Fruit fly (Drosophila melanogaster) whole organism, embryonic: ENCODE results near the gene sinu.
A peak's percentile ranks its signal among the peaks of the same experiment; 100 is the strongest.

ENCODE experiments used
- Atf-2 ChIP-seq: fragments of 200-800 bp; sonication (Bioruptor generic); optimal IDR thresholded peaks from 2 replicates; lab custom pipeline; 2016; ENCODE audit warnings: missing biosample characterization, missing genetic modification characterization
- Atf6 ChIP-seq: fragments of 200-800 bp; sonication (Bioruptor generic); IDR thresholded peaks from 2 replicates; pipeline ENCODE4 v1.3.6; 2022; ENCODE audit warnings: missing biosample characterization, missing genetic modification characterization
- CG10147 ChIP-seq: fragments of 200-800 bp; sonication (Bioruptor generic); optimal IDR thresholded peaks from 2 replicates; lab custom pipeline; 2019; ENCODE audit warnings: missing biosample characterization, mild to moderate bottlenecking, missing genetic modification characterization, moderate library complexity
- CG10267 ChIP-seq: fragments of 200-800 bp; sonication (Bioruptor generic); optimal IDR thresholded peaks from 2 replicates; lab custom pipeline; 2018; ENCODE audit warnings: missing biosample characterization, mild to moderate bottlenecking, missing genetic modification characterization, moderate library complexity
- CG11456 ChIP-seq: fragments of 200-800 bp; sonication (Bioruptor generic); IDR thresholded peaks from 3 replicates; pipeline ENCODE4 v1.3.6; 2022; ENCODE audit warnings: missing biosample characterization, missing genetic modification characterization
- CG13624 ChIP-seq: fragments of 200-800 bp; sonication (Bioruptor generic); optimal IDR thresholded peaks from 2 replicates; lab custom pipeline; 2016; ENCODE audit warnings: missing biosample characterization, missing genetic modification characterization
- CG14441 ChIP-seq: fragments of 200-800 bp; sonication (Bioruptor generic); IDR thresholded peaks from 2 replicates; pipeline ENCODE4 v1.3.6; 2022; ENCODE audit warnings: missing biosample characterization, missing genetic modification characterization
- CG18476 ChIP-seq: fragments of 200-800 bp; sonication (Bioruptor generic); optimal IDR thresholded peaks from 2 replicates; lab custom pipeline; 2016; ENCODE audit warnings: missing biosample characterization, mild to moderate bottlenecking, missing genetic modification characterization
- CG30020 ChIP-seq: fragments of 200-800 bp; optimal IDR thresholded peaks from 2 replicates; lab custom pipeline; 2019; ENCODE audit warnings: missing biosample characterization, mild to moderate bottlenecking, missing genetic modification characterization, moderate library complexity
- CG3407 ChIP-seq: fragments of 200-800 bp; sonication (Bioruptor generic); optimal IDR thresholded peaks from 2 replicates; lab custom pipeline; 2018; ENCODE audit warnings: missing biosample characterization, mild to moderate bottlenecking, missing genetic modification characterization
- CG34224 ChIP-seq: fragments of 200-800 bp; sonication (Bioruptor generic); IDR thresholded peaks from 3 replicates; pipeline ENCODE4 v1.3.6; 2022; ENCODE audit warnings: missing biosample characterization, missing genetic modification characterization; ENCODE audit not compliant: partially characterized antibody
- CG3726 ChIP-seq: fragments of 200-800 bp; sonication (Bioruptor generic); IDR thresholded peaks from 3 replicates; pipeline ENCODE4, ENCODE4 v1.3.6; 2022; ENCODE audit warnings: missing biosample characterization, missing genetic modification characterization
- CG6272 ChIP-seq: fragments of 200-800 bp; sonication (Bioruptor generic); IDR thresholded peaks from 2 replicates; pipeline ENCODE4 v1.3.6; 2022; ENCODE audit warnings: missing biosample characterization, missing genetic modification characterization
- CG6791 ChIP-seq: fragments of 200-800 bp; sonication (Bioruptor generic); IDR thresholded peaks from 3 replicates; pipeline ENCODE4 v1.3.6; 2022; ENCODE audit warnings: missing biosample characterization, missing genetic modification characterization; ENCODE audit not compliant: partially characterized antibody
- CG7987 ChIP-seq: fragments of 200-800 bp; sonication (Bioruptor generic); optimal IDR thresholded peaks from 2 replicates; lab custom pipeline; 2018; ENCODE audit warnings: missing biosample characterization, mild to moderate bottlenecking, missing genetic modification characterization, moderate library complexity
- CG8089 ChIP-seq: fragments of 200-800 bp; sonication (Bioruptor generic); optimal IDR thresholded peaks from 3 replicates; lab custom pipeline; 2016; ENCODE audit warnings: missing biosample characterization, missing genetic modification characterization
- CG8290 ChIP-seq, 3 experiments: fragments of 200-800 bp; sonication (Bioruptor generic); optimal IDR thresholded peaks; 2 replicates each; lab custom pipeline; 2016 to 2019; ENCODE audit warnings: missing biosample characterization in 3 of 3, missing genetic modification characterization in 3 of 3, mild to moderate bottlenecking in 2 of 3, moderate library complexity in 1 of 3
- CG8944 ChIP-seq: fragments of 200-800 bp; sonication (Bioruptor generic); optimal IDR thresholded peaks from 3 replicates; lab custom pipeline; 2016; ENCODE audit warnings: missing biosample characterization, missing genetic modification characterization
- CG9437 ChIP-seq: fragments of 200-800 bp; sonication (Bioruptor generic); optimal IDR thresholded peaks from 2 replicates; lab custom pipeline; 2018; ENCODE audit warnings: missing biosample characterization, mild to moderate bottlenecking, missing genetic modification characterization
- CTCF ChIP-seq: fragments of 200-800 bp; sonication (Bioruptor generic); optimal IDR thresholded peaks from 2 replicates; lab custom pipeline; 2017; ENCODE audit warnings: missing biosample characterization, mild to moderate bottlenecking, missing genetic modification characterization, moderate library complexity
- Dip3 ChIP-seq: fragments of 200-800 bp; sonication (Bioruptor generic); optimal IDR thresholded peaks from 3 replicates; lab custom pipeline; 2016; ENCODE audit warnings: missing biosample characterization, missing genetic modification characterization
- Doc3 ChIP-seq: fragments of 200-800 bp; sonication (Bioruptor generic); IDR thresholded peaks from 3 replicates; pipeline ENCODE4 v1.3.6; 2022; ENCODE audit warnings: missing biosample characterization, missing genetic modification characterization; ENCODE audit not compliant: partially characterized antibody
- Drgx ChIP-seq: fragments of 200-800 bp; sonication (Bioruptor generic); IDR thresholded peaks from 2 replicates; pipeline ENCODE4 v1.3.6; 2022; ENCODE audit warnings: missing biosample characterization, missing genetic modification characterization
- E2f2 ChIP-seq: fragments of 200-800 bp; sonication (Bioruptor generic); IDR thresholded peaks from 2 replicates; pipeline ENCODE4 v1.3.6; 2022; ENCODE audit warnings: missing biosample characterization, missing genetic modification characterization
- Hsf ChIP-seq: fragments of 200-800 bp; sonication (Bioruptor generic); optimal IDR thresholded peaks from 3 replicates; lab custom pipeline; 2016; ENCODE audit warnings: missing biosample characterization, missing genetic modification characterization
- Kr ChIP-seq: fragments of 200-800 bp; sonication (Bioruptor generic); optimal IDR thresholded peaks from 2 replicates; lab custom pipeline; 2017; ENCODE audit warnings: missing biosample characterization, mild to moderate bottlenecking, missing genetic modification characterization
- Max ChIP-seq: fragments of 200-800 bp; sonication (Bioruptor generic); optimal IDR thresholded peaks from 2 replicates; lab custom pipeline; 2016; ENCODE audit warnings: missing biosample characterization, mild to moderate bottlenecking, missing genetic modification characterization
- NFAT ChIP-seq: fragments of 200-800 bp; sonication (Bioruptor generic); IDR thresholded peaks from 2 replicates; pipeline ENCODE4 v1.3.6; 2022; ENCODE audit warnings: missing biosample characterization, missing genetic modification characterization
- Oaz ChIP-seq: fragments of 200-800 bp; sonication (Bioruptor generic); IDR thresholded peaks from 2 replicates; pipeline ENCODE4 v1.3.6; 2022; ENCODE audit warnings: missing biosample characterization, missing genetic modification characterization
- Stat92E ChIP-seq, 3 experiments: fragments of >200 bp in 2 of 3; fragments of 200-800 bp in 1 of 3; sonication (Bioruptor generic) in 1 of 3; optimal IDR thresholded peaks; 2 replicates each; lab custom pipeline; 2017 to 2019; ENCODE audit warnings: missing biosample characterization in 3 of 3, missing genetic modification characterization in 3 of 3, mild to moderate bottlenecking in 1 of 3, moderate library complexity in 1 of 3
- Tbp ChIP-seq: fragments of >200 bp; optimal IDR thresholded peaks from 2 replicates; lab custom pipeline; 2018; ENCODE audit warnings: missing biosample characterization, missing genetic modification characterization
- Xbp1 ChIP-seq: fragments of 200-800 bp; sonication (Bioruptor generic); optimal IDR thresholded peaks from 3 replicates; lab custom pipeline; 2016; ENCODE audit warnings: missing biosample characterization, mild to moderate bottlenecking, missing genetic modification characterization
- YL-1 ChIP-seq: fragments of 200-800 bp; sonication (Bioruptor generic); optimal IDR thresholded peaks from 3 replicates; lab custom pipeline; 2017; ENCODE audit warnings: missing biosample characterization, mild to moderate bottlenecking, missing genetic modification characterization
- ase ChIP-seq: fragments of 200-800 bp; sonication (Bioruptor generic); IDR thresholded peaks from 3 replicates; pipeline ENCODE4 v1.3.6; 2022; ENCODE audit warnings: missing biosample characterization, missing genetic modification characterization
- chinmo ChIP-seq: fragments of 200-800 bp; sonication (Bioruptor generic); IDR thresholded peaks from 4 replicates; pipeline ENCODE4 v1.3.6; 2022; ENCODE audit warnings: missing biosample characterization, missing genetic modification characterization; ENCODE audit not compliant: partially characterized antibody
- chm ChIP-seq: fragments of 200-800 bp; sonication (Bioruptor generic); IDR thresholded peaks from 2 replicates; pipeline ENCODE4 v1.3.6; 2022; ENCODE audit warnings: missing biosample characterization, missing genetic modification characterization
- ems ChIP-seq: fragments of 200-800 bp; sonication (Bioruptor generic); optimal IDR thresholded peaks from 3 replicates; lab custom pipeline; 2016; ENCODE audit warnings: missing biosample characterization, missing genetic modification characterization
- gfzf ChIP-seq: fragments of 200-800 bp; sonication (Bioruptor generic); optimal IDR thresholded peaks from 2 replicates; lab custom pipeline; 2016; ENCODE audit warnings: missing biosample characterization, mild to moderate bottlenecking, missing genetic modification characterization, moderate library complexity
- hkb ChIP-seq, 2 experiments: fragments of 200-800 bp in 1 of 2; fragments of >200 bp in 1 of 2; sonication (Bioruptor generic) in 1 of 2; IDR thresholded peaks in 1 of 2; optimal IDR thresholded peaks in 1 of 2; 2 replicates each; pipeline versions ENCODE4 v1.3.6 to Lab custom; 2017 to 2022; ENCODE audit warnings: missing biosample characterization in 1 of 2, missing genetic modification characterization in 1 of 2
- lilli ChIP-seq: fragments of 200-800 bp; sonication (Bioruptor generic); optimal IDR thresholded peaks from 3 replicates; lab custom pipeline; 2016; ENCODE audit warnings: missing biosample characterization, missing genetic modification characterization
- lola ChIP-seq, 3 experiments: fragments of >200 bp in 2 of 3; fragments of 200-800 bp in 1 of 3; sonication (Bioruptor generic) in 1 of 3; optimal IDR thresholded peaks; 2 replicates each; lab custom pipeline; 2017 to 2019; ENCODE audit warnings: missing biosample characterization in 3 of 3, missing genetic modification characterization in 3 of 3, mild to moderate bottlenecking in 1 of 3, moderate library complexity in 1 of 3
- mam ChIP-seq: fragments of 200-800 bp; sonication (Bioruptor generic); optimal IDR thresholded peaks from 3 replicates; lab custom pipeline; 2016; ENCODE audit warnings: missing biosample characterization, missing genetic modification characterization
- mld ChIP-seq: fragments of 200-800 bp; sonication (Bioruptor generic); IDR thresholded peaks from 3 replicates; pipeline ENCODE4 v1.3.6; 2022; ENCODE audit warnings: missing biosample characterization, missing genetic modification characterization; ENCODE audit not compliant: partially characterized antibody
- phol ChIP-seq: fragments of 200-800 bp; sonication (Bioruptor generic); optimal IDR thresholded peaks from 3 replicates; lab custom pipeline; 2018; ENCODE audit warnings: missing biosample characterization, mild to moderate bottlenecking, missing genetic modification characterization, moderate library complexity
- prd ChIP-seq, 3 experiments: fragments of >200 bp in 2 of 3; fragments of 200-800 bp in 1 of 3; sonication (Bioruptor generic) in 1 of 3; optimal IDR thresholded peaks in 2 of 3; IDR thresholded peaks in 1 of 3; 2 replicates in 2 of 3; 3 replicates in 1 of 3; pipeline versions ENCODE4 v1.3.6 to Lab custom; 2017 to 2022; ENCODE audit warnings: missing biosample characterization in 1 of 3, missing genetic modification characterization in 1 of 3
- stwl ChIP-seq: fragments of 200-800 bp; sonication (Bioruptor generic); optimal IDR thresholded peaks from 3 replicates; lab custom pipeline; 2018; ENCODE audit warnings: missing biosample characterization, mild to moderate bottlenecking, missing genetic modification characterization, moderate library complexity
- tll ChIP-seq, 2 experiments: fragments of 200-800 bp in 1 of 2; fragments of >200 bp in 1 of 2; sonication (Bioruptor generic) in 1 of 2; optimal IDR thresholded peaks; 2 replicates each; lab custom pipeline; 2017 to 2019; ENCODE audit warnings: missing biosample characterization in 2 of 2, missing genetic modification characterization in 2 of 2, mild to moderate bottlenecking in 1 of 2, moderate library complexity in 1 of 2
- vfl ChIP-seq: fragments of 200-800 bp; sonication (Bioruptor generic); optimal IDR thresholded peaks from 2 replicates; lab custom pipeline; 2016; ENCODE audit warnings: missing biosample characterization, missing genetic modification characterization

sinu gene

DNA sequence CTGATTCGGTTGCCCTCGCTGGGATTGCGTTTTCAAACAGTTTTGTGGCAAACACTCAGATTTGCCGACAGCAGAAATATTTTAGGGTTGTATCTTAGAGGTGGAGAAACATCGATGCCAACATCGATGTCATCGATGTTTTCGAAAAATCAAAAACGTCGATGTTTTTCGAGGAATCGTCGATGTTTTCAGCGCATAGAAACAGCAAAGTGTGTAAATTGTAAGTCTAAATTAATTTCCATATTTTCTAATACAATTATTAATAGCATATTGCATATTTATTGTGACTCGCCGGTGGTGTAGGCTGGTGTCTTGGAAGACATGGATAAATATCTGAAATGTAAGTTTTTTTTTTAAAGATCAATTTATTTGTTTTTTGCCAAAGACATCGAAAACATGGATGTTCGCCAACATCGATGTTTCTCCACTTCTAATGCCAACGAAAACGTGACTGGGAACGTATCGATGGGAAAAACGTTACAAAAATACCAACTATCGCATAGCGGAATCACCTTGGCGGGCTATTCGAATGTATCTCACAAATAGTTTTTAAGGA lies 42.5 kb upstream of the sinu start, which contains the start of gene TM9SF3 (continued):
- peak; percentile 13 for TF ChIP-seq vfl
- peak; percentile 5 for TF ChIP-seq CG30020 (tag; lab: Kevin White, UChicago)
- peak; percentile 11 for TF ChIP-seq CG9437 (GFP tag; lab: Kevin White, UChicago)
- TF ChIP-seq CG34224: peak; percentile 84
- peak; percentile 92 for TF ChIP-seq E2f2 (GFP tag; lab: Robert Waterston, UW)
- peak; percentile 2 for TF ChIP-seq CG18476 (GFP tag; lab: Kevin White, UChicago)
- peak; percentile 10 for TF ChIP-seq gfzf (GFP tag; lab: Kevin White, UChicago)
- TF ChIP-seq ems (GFP tag; lab: Kevin White, UChicago): peak; percentile 25
- TF ChIP-seq ase (GFP tag; lab: Robert Waterston, UW): no peak
- TF ChIP-seq Xbp1: peak; percentile 37
- TF ChIP-seq Max (GFP tag; lab: Kevin White, UChicago): peak; percentile 46
- peak; percentile 4 for TF ChIP-seq CG8089
- TF ChIP-seq hkb (optimal IDR thresholded peaks at IDR 0.05; lab: Kevin White, UChicago): peak; percentile 30
- TF ChIP-seq hkb (GFP tag; IDR thresholded peaks at IDR 0.05; lab: Robert Waterston, UW): no peak
- no peak for TF ChIP-seq CG14441 (GFP tag; lab: Robert Waterston, UW)
- TF ChIP-seq Hsf: peak; percentile 56
- TF ChIP-seq CG13624 (GFP tag; lab: Kevin White, UChicago): peak; percentile 4
- peak; percentile 34 for TF ChIP-seq lilli (GFP tag; lab: Kevin White, UChicago)
- TF ChIP-seq lola (GFP tag; optimal IDR thresholded peaks at IDR 0.05; lab: Kevin White, UChicago): peak in 1 of 3 experiments; percentile 26
- TF ChIP-seq CG8290 (GFP tag; optimal IDR thresholded peaks at IDR 0.05; lab: Kevin White, UChicago): peak; percentile 73
- TF ChIP-seq CG8290 (tag; optimal IDR thresholded peaks at IDR 0.05; lab: Kevin White, UChicago): peak in 1 of 2 experiments; percentile 89
- peak; percentile 24 for TF ChIP-seq CG10267
- TF ChIP-seq Atf6: 0 out of 2 replicates have a peak, but pooled peaks have one; percentile 14
- no peak; the same call in 1 of the 2 replicates for TF ChIP-seq CG6272
- TF ChIP-seq mld (GFP tag; lab: Robert Waterston, UW): peak; percentile 65
- TF ChIP-seq mam: peak; percentile 46
- peak; percentile 39 for TF ChIP-seq stwl (tag; lab: Kevin White, UChicago)
- no peak for TF ChIP-seq CG7987 (GFP tag; lab: Kevin White, UChicago)
- TF ChIP-seq CG11456 (GFP tag; lab: Robert Waterston, UW): no peak
- TF ChIP-seq CG10147 (GFP tag; lab: Kevin White, UChicago): peak; percentile 25
- TF ChIP-seq Stat92E (GFP tag; optimal IDR thresholded peaks at IDR 0.05; lab: Kevin White, UChicago): no peak
- TF ChIP-seq Tbp (GFP tag; lab: Kevin White, UChicago): no peak
- TF ChIP-seq prd (optimal IDR thresholded peaks at IDR 0.05; lab: Kevin White, UChicago): no peak
- 0 out of 3 replicates have a peak, but pooled peaks have one; percentile 20 for TF ChIP-seq prd (GFP tag; IDR thresholded peaks at IDR 0.05; lab: Robert Waterston, UW)
- 0 out of 2 replicates have a peak, but pooled peaks have one; percentile 31 for TF ChIP-seq NFAT (GFP tag; lab: Robert Waterston, UW)
- TF ChIP-seq chinmo (GFP tag; lab: Robert Waterston, UW): 0 out of 4 replicates have a peak, but pooled peaks have one; percentile 38
- TF ChIP-seq CG6791 (GFP tag; lab: Robert Waterston, UW): peak; percentile 88
- no peak for TF ChIP-seq chm (GFP tag; lab: Robert Waterston, UW)
- peak; percentile 13 for TF ChIP-seq CTCF (GFP tag; lab: Kevin White, UChicago)
- peak; percentile 89 for TF ChIP-seq Doc3 (GFP tag; lab: Robert Waterston, UW)
- peak; percentile 0 for TF ChIP-seq Dip3 (GFP tag; lab: Kevin White, UChicago)
- TF ChIP-seq Oaz (GFP tag; lab: Robert Waterston, UW): no peak
- TF ChIP-seq Atf-2: peak; percentile 11
- peak in 1 of 2 experiments; percentile 57 for TF ChIP-seq tll (GFP tag; optimal IDR thresholded peaks at IDR 0.05; lab: Kevin White, UChicago)
- no peak for TF ChIP-seq Kr
- peak; percentile 31 for TF ChIP-seq YL-1 (GFP tag; lab: Kevin White, UChicago)
- TF ChIP-seq Drgx: no peak
- TF ChIP-seq CG3726 (GFP tag; lab: Robert Waterston, UW): no peak
- TF ChIP-seq phol: peak; percentile 51
- no peak for TF ChIP-seq CG3407
- TF ChIP-seq CG8944: no peak
